Fruit fly (Drosophila melanogaster): Measurements from ENCODE around the gene Osi8.

Osi8 gene

DNA sequence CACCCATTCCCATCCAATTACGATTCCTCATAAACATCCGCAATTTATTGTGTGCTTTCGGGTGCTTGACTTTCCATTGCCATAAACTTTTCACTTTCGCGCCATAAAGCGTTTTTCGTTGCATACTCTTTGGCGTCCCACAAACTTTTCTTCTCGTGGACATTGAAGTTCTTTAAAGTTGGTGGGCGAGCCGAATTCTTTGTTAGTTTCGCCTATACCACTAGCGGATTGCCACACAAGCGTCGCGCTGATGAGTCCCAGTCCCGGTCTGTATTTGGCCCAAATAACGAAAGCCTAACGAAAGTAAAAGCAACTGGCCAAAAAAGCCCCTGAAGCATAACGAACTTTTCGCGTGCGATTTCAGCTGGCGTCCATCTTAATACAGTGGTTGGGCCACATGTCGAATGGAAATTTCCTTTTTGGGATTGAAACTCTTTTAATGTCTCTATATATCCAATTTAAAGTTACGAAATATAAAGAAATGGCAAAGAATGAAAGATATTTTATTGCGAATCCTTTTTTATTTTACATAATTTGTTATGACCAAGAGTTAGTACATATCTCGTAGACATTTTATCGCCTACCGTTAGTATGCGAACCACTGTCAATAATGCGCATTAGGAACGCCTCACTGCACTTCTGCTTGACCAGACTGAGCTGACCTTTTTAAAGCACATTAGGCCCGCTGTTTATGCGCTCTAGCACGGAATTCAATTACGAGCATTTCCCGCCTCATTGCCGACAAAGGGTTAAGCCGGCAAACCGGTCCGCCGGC lies 44.5 kb upstream of the Osi8 start (continued):
- TF ChIP-seq Dll (GFP tag; IDR thresholded peaks at IDR 0.05; ENCODE audit: partially characterized antibody) (no peak), ap (GFP tag; IDR thresholded peaks at IDR 0.05) (no peak), croc (GFP tag; conservative IDR thresholded peaks at IDR 0.05) (no peak), CG4404 (GFP tag; IDR thresholded peaks at IDR 0.05) (no peak), Blimp-1 (GFP tag; optimal IDR thresholded peaks at IDR 0.05) (peak; percentile 66)

DNA sequence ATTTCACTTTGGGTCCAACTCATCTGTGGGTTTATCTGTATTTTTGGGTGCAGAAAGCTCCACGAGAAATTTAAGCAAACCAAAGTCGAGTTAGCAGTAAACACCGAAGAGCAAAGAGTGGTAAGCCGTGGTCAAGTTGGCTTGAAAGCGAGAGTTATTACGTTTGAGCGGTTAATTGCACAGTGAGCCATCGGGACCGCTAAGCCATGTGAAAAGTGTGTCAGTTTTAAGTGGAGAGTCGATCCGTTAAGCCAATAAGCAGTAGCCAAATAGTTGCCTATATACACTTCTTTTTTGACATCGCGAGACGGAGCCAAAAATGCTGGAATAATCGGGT lies 44.0 kb upstream of the Osi8 start:
- no peak for TF ChIP-seq CG2712 (tag; optimal IDR thresholded peaks at IDR 0.05)
- TF ChIP-seq Hr78 (GFP tag; optimal IDR thresholded peaks at IDR 0.05) = peak in 1 of 2 experiments; percentile 9
- peak; percentile 65 for TF ChIP-seq kni (GFP tag; optimal IDR thresholded peaks at IDR 0.05)
- TF ChIP-seq Blimp-1 (GFP tag; optimal IDR thresholded peaks at IDR 0.05) = peak; percentile 95
- TF ChIP-seq oc (tag; optimal IDR thresholded peaks at IDR 0.05) = peak; percentile 23
- no peak for TF ChIP-seq CG1647 (GFP tag; optimal IDR thresholded peaks at IDR 0.05)

DNA sequence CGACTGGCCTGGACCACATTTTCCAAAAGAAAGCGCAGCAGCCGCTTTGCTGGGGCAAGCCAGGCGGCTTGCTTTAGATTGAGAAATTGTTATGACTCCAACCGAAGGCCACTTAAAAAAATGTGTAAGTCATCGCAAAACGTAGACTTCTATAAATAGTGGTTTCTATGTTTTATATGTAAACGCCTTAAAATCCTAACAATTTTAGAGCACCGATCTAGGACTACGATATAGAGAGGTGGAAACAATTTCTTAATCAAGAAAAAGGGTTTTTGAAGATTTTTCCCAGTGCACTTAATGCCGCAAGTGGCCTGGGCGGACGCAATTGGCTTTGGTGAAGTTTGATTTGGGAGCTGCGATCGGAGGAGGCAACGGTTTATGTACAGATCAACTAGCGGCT lies 40.7 kb upstream of the Osi8 start:
- peak; percentile 35 for TF ChIP-seq sens (GFP tag)
- TF ChIP-seq CG16813 (GFP tag; IDR thresholded peaks at IDR 0.05; ENCODE audit: partially characterized antibody) = no peak
- peak; percentile 35 for TF ChIP-seq Sox102F (GFP tag; optimal IDR thresholded peaks at IDR 0.05)
- TF ChIP-seq HLH3B (GFP tag; IDR thresholded peaks at IDR 0.05) = no peak
- TF ChIP-seq CG17568 (GFP tag; optimal IDR thresholded peaks at IDR 0.05) = no peak
- TF ChIP-seq Ada2b (GFP tag; IDR thresholded peaks at IDR 0.05) = no peak
- TF ChIP-seq ewg (GFP tag; optimal IDR thresholded peaks at IDR 0.05) = no peak
- TF ChIP-seq CG1602 (GFP tag; optimal IDR thresholded peaks at IDR 0.05) = no peak
- TF ChIP-seq CG2116 (GFP tag; optimal IDR thresholded peaks at IDR 0.05) = no peak
- TF ChIP-seq Sox100B (GFP tag; optimal IDR thresholded peaks at IDR 0.05) = no peak
- TF ChIP-seq CG12219 (GFP tag; optimal IDR thresholded peaks at IDR 0.05) = no peak
- TF ChIP-seq vvl (GFP tag; IDR thresholded peaks at IDR 0.05) = no peak
- TF ChIP-seq gem (tag; optimal IDR thresholded peaks at IDR 0.05) = peak; percentile 5
- TF ChIP-seq Oaz (GFP tag; IDR thresholded peaks at IDR 0.05) = no peak
- TF ChIP-seq Bdp1 (GFP tag; optimal IDR thresholded peaks at IDR 0.05) = no peak
- TF ChIP-seq ATbp (GFP tag; optimal IDR thresholded peaks at IDR 0.05) = peak; percentile 26
- no peak for TF ChIP-seq gt (GFP tag; IDR thresholded peaks at IDR 0.05)
- no peak for TF ChIP-seq slou (GFP tag; optimal IDR thresholded peaks at IDR 0.05)
- no peak for TF ChIP-seq eve (GFP tag; optimal IDR thresholded peaks at IDR 0.05)
- TF ChIP-seq peb (GFP tag; IDR thresholded peaks at IDR 0.05) = no peak
- TF ChIP-seq ranshi (GFP tag; IDR thresholded peaks at IDR 0.05) = no peak
- TF ChIP-seq Atf3 (GFP tag; optimal IDR thresholded peaks at IDR 0.05) = no peak
- TF ChIP-seq zfh1 (GFP tag; IDR thresholded peaks at IDR 0.05) = no peak
- no peak for TF ChIP-seq CG8924 (tag; optimal IDR thresholded peaks at IDR 0.05)
- TF ChIP-seq CG30403 (GFP tag; optimal IDR thresholded peaks at IDR 0.05) = no peak
- TF ChIP-seq Dll (GFP tag; IDR thresholded peaks at IDR 0.05; ENCODE audit: partially characterized antibody) = no peak
- no peak for TF ChIP-seq tx (GFP tag; optimal IDR thresholded peaks at IDR 0.05)
- TF ChIP-seq usp (GFP tag; optimal IDR thresholded peaks at IDR 0.05) = no peak
- TF ChIP-seq CG4424 (GFP tag; optimal IDR thresholded peaks at IDR 0.05) = no peak
- no peak for TF ChIP-seq CG8765 (GFP tag; IDR thresholded peaks at IDR 0.05)
- TF ChIP-seq Blimp-1 (GFP tag; optimal IDR thresholded peaks at IDR 0.05) = peak; percentile 2
- TF ChIP-seq mirr (GFP tag; optimal IDR thresholded peaks at IDR 0.05) = no peak
- TF ChIP-seq gcm2 (GFP tag; optimal IDR thresholded peaks at IDR 0.05) = no peak
- TF ChIP-seq CG1529 (GFP tag; optimal IDR thresholded peaks at IDR 0.05) = no peak
- TF ChIP-seq prd (optimal IDR thresholded peaks at IDR 0.05) = no peak
- TF ChIP-seq prd (GFP tag; IDR thresholded peaks at IDR 0.05) = 0 out of 3 replicates have a peak, but pooled peaks have one; percentile 5
- TF ChIP-seq CG5180 (GFP tag; optimal IDR thresholded peaks at IDR 0.05) = no peak
- no peak for TF ChIP-seq CG30431 (GFP tag; optimal IDR thresholded peaks at IDR 0.05)
- no peak for TF ChIP-seq ci (GFP tag; IDR thresholded peaks at IDR 0.05)
- TF ChIP-seq bowl (GFP tag; IDR thresholded peaks at IDR 0.05) = no peak
